Worm (Caenorhabditis elegans) whole organism, late embryonic: Measurements from ENCODE around the gene Y47C4A.1.

Source experiments
- C08G9.2 ChIP-seq: sonication (generic microtip); optimal IDR thresholded peaks from 2 replicates; lab custom pipeline; 2016; ENCODE audit warnings: mild to moderate bottlenecking, missing genetic modification characterization, moderate library complexity, missing compliant biosample characterization
- C38D4.7 ChIP-seq: fragments of 200-800 bp; sonication (Bioruptor generic); optimal IDR thresholded peaks from 2 replicates; lab custom pipeline; 2018; ENCODE audit warnings: mild to moderate bottlenecking, missing genetic modification characterization, moderate library complexity, missing compliant biosample characterization
- F13H6.1 ChIP-seq: sonication (generic microtip); optimal IDR thresholded peaks from 2 replicates; lab custom pipeline; 2016; ENCODE audit warnings: missing genetic modification characterization, missing compliant biosample characterization
- K02D7.2 ChIP-seq: sonication (generic microtip); optimal IDR thresholded peaks from 2 replicates; lab custom pipeline; 2017; ENCODE audit warnings: mild to moderate bottlenecking, missing genetic modification characterization, missing compliant biosample characterization
- K09A11.1 ChIP-seq: sonication (generic microtip); optimal IDR thresholded peaks from 2 replicates; lab custom pipeline; 2017; ENCODE audit warnings: antibody characterized with exemption, mild to moderate bottlenecking, missing genetic modification characterization, missing compliant biosample characterization; ENCODE audit not compliant: insufficient read depth
- ahr-1 ChIP-seq: sonication (generic microtip); optimal IDR thresholded peaks from 2 replicates; lab custom pipeline; 2016; ENCODE audit warnings: missing genetic modification characterization, missing compliant biosample characterization
- ceh-18 ChIP-seq: sonication (generic microtip); optimal IDR thresholded peaks from 2 replicates; lab custom pipeline; 2016; ENCODE audit warnings: missing genetic modification characterization, missing compliant biosample characterization
- ceh-19 ChIP-seq: fragments of 200-800 bp; sonication (Bioruptor generic); optimal IDR thresholded peaks from 2 replicates; lab custom pipeline; 2018; ENCODE audit warnings: mild to moderate bottlenecking, missing genetic modification characterization, missing compliant biosample characterization
- ceh-34 ChIP-seq: sonication (generic microtip); optimal IDR thresholded peaks from 2 replicates; lab custom pipeline; 2016; ENCODE audit warnings: mild to moderate bottlenecking, missing genetic modification characterization, missing compliant biosample characterization
- ceh-45 ChIP-seq: fragments of 200-800 bp; sonication (Bioruptor generic); IDR thresholded peaks from 2 replicates; pipeline ENCODE4 v1.3.6; 2022; ENCODE audit warnings: missing genetic modification reagents, missing genetic modification characterization, missing compliant biosample characterization
- ceh-48 ChIP-seq: sonication (generic microtip); optimal IDR thresholded peaks from 2 replicates; lab custom pipeline; 2016; ENCODE audit warnings: missing genetic modification characterization, inconsistent platforms, missing compliant biosample characterization
- ceh-9 ChIP-seq: sonication (generic microtip); optimal IDR thresholded peaks from 2 replicates; lab custom pipeline; 2016; ENCODE audit warnings: mild to moderate bottlenecking, missing genetic modification characterization, inconsistent platforms, missing compliant biosample characterization
- dmd-4 ChIP-seq: sonication (generic microtip); optimal IDR thresholded peaks from 2 replicates; lab custom pipeline; 2016; ENCODE audit warnings: borderline replicate concordance, missing genetic modification characterization, missing compliant biosample characterization
- elt-2 ChIP-seq: sonication (generic microtip); optimal IDR thresholded peaks from 2 replicates; lab custom pipeline; 2016; ENCODE audit warnings: missing genetic modification reagents, missing genetic modification characterization, missing compliant biosample characterization
- eyg-1 ChIP-seq: sonication (generic microtip); optimal IDR thresholded peaks from 2 replicates; lab custom pipeline; 2016; ENCODE audit warnings: missing genotype, missing genetic modification characterization, missing compliant biosample characterization
- fax-1 ChIP-seq: sonication (generic microtip); optimal IDR thresholded peaks from 2 replicates; lab custom pipeline; 2016; ENCODE audit warnings: missing genotype, missing genetic modification characterization, missing compliant biosample characterization
- hlh-13 ChIP-seq: fragments of 200-800 bp; sonication (Bioruptor generic); optimal IDR thresholded peaks from 2 replicates; lab custom pipeline; 2018; ENCODE audit warnings: mild to moderate bottlenecking, missing genetic modification characterization, missing compliant biosample characterization
- hlh-15 ChIP-seq: sonication (generic microtip); optimal IDR thresholded peaks from 2 replicates; lab custom pipeline; 2016; ENCODE audit warnings: missing genetic modification characterization, missing compliant biosample characterization
- lim-6 ChIP-seq: sonication (generic microtip); optimal IDR thresholded peaks from 2 replicates; lab custom pipeline; 2016; ENCODE audit warnings: missing genetic modification characterization, missing compliant biosample characterization
- lin-11 ChIP-seq: fragments of 200-800 bp; sonication (Bioruptor generic); optimal IDR thresholded peaks from 2 replicates; lab custom pipeline; 2018; ENCODE audit warnings: mild to moderate bottlenecking, missing genetic modification characterization, missing compliant biosample characterization
- madf-2 ChIP-seq: sonication (generic microtip); optimal IDR thresholded peaks from 2 replicates; lab custom pipeline; 2017; ENCODE audit warnings: missing genetic modification characterization, missing compliant biosample characterization
- mec-3 ChIP-seq: sonication (generic microtip); optimal IDR thresholded peaks from 2 replicates; lab custom pipeline; 2016; ENCODE audit warnings: borderline replicate concordance, missing genetic modification characterization, missing compliant biosample characterization
- nhr-232 ChIP-seq: sonication (generic microtip); optimal IDR thresholded peaks from 2 replicates; lab custom pipeline; 2016; ENCODE audit warnings: missing genetic modification characterization, missing compliant biosample characterization
- npax-4 ChIP-seq: sonication (generic microtip); optimal IDR thresholded peaks from 2 replicates; lab custom pipeline; 2016; ENCODE audit warnings: missing genetic modification characterization, missing compliant biosample characterization
- odd-2 ChIP-seq: sonication (generic microtip); optimal IDR thresholded peaks from 2 replicates; lab custom pipeline; 2017; ENCODE audit warnings: antibody characterized with exemption, mild to moderate bottlenecking, missing genetic modification characterization, missing compliant biosample characterization
- pag-3 ChIP-seq: sonication (generic microtip); optimal IDR thresholded peaks from 2 replicates; lab custom pipeline; 2016; ENCODE audit warnings: missing compliant biosample characterization, missing genetic modification characterization, borderline replicate concordance
- pat-9 ChIP-seq: fragments of 200-800 bp; sonication (Bioruptor generic); optimal IDR thresholded peaks from 2 replicates; lab custom pipeline; 2018; ENCODE audit warnings: mild to moderate bottlenecking, missing genetic modification characterization, moderate library complexity, missing compliant biosample characterization
- pha-4 ChIP-seq: fragments of 150-350 bp; optimal IDR thresholded peaks from 2 replicates; lab custom pipeline; 2018; ENCODE audit warnings: missing biosample characterization, missing genetic modification reagents, missing genetic modification characterization
- pqm-1 ChIP-seq: sonication (generic microtip); optimal IDR thresholded peaks from 2 replicates; lab custom pipeline; 2016; ENCODE audit warnings: missing genetic modification characterization, missing compliant biosample characterization
- ref-2 ChIP-seq: sonication (generic microtip); optimal IDR thresholded peaks from 2 replicates; lab custom pipeline; 2016; ENCODE audit warnings: missing genetic modification characterization, missing compliant biosample characterization
- syd-9 ChIP-seq: sonication (generic microtip); optimal IDR thresholded peaks from 2 replicates; lab custom pipeline; 2016; ENCODE audit warnings: mild to moderate bottlenecking, missing genetic modification characterization, moderate library complexity, missing compliant biosample characterization
- tbx-2 ChIP-seq: sonication (generic microtip); optimal IDR thresholded peaks from 2 replicates; lab custom pipeline; 2016; ENCODE audit warnings: missing genetic modification characterization, missing compliant biosample characterization
- ttx-3 ChIP-seq: sonication (generic microtip); optimal IDR thresholded peaks from 2 replicates; lab custom pipeline; 2016; ENCODE audit warnings: missing genetic modification reagents, missing genetic modification characterization, missing compliant biosample characterization
- unc-3 ChIP-seq, 2 experiments: fragments of 200-800 bp in 1 of 2; sonication (Bioruptor generic) in 1 of 2; sonication (generic microtip) in 1 of 2; conservative IDR thresholded peaks in 1 of 2; optimal IDR thresholded peaks in 1 of 2; 2 replicates each; pipeline versions ENCODE4 v1.3.6 to Lab custom; 2016 to 2022; ENCODE audit warnings: missing compliant biosample characterization in 2 of 2, missing genetic modification characterization in 2 of 2, missing genetic modification reagents in 1 of 2
- unc-42 ChIP-seq: sonication (generic microtip); optimal IDR thresholded peaks from 2 replicates; lab custom pipeline; 2016; ENCODE audit warnings: missing genotype, missing genetic modification characterization, missing compliant biosample characterization
- unc-55 ChIP-seq: sonication (generic microtip); optimal IDR thresholded peaks from 2 replicates; lab custom pipeline; 2017; ENCODE audit warnings: missing biosample characterization, missing genetic modification reagents, missing genetic modification characterization
- ztf-16 ChIP-seq: sonication (generic microtip); optimal IDR thresholded peaks from 2 replicates; lab custom pipeline; 2017; ENCODE audit warnings: missing genetic modification characterization, missing compliant biosample characterization

Y47C4A.1 gene

DNA sequence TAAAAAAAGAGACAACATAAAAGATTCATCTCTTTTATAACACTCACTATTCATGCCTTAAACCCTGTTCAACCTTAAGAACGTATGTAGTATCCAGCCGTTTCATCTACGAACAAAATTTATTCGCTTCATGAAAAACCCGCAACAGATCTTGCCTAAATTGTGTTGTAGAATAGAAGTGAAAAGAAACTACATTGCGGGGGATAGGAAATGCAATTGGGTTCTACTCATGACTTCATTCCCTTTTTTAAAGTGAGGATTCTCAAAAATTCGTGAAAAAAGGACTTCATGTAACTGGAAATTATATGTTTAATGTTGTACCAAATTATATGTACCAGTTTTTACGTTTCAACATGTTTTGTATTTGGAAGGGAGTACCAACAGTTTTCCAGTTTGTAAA is 23.1 kb upstream of the Y47C4A.1 start:
- TF ChIP-seq unc-42 (tag; lab: Kevin White, UChicago), result peak; percentile 63
- TF ChIP-seq dmd-4, result no peak

ce11 chrX:305057-305456 is 19.0 kb upstream of the Y47C4A.1 start:
- TF ChIP-seq pag-3 (tag; lab: Kevin White, UChicago), result no peak
- peak; percentile 86 for TF ChIP-seq unc-42 (tag; lab: Kevin White, UChicago)

DNA sequence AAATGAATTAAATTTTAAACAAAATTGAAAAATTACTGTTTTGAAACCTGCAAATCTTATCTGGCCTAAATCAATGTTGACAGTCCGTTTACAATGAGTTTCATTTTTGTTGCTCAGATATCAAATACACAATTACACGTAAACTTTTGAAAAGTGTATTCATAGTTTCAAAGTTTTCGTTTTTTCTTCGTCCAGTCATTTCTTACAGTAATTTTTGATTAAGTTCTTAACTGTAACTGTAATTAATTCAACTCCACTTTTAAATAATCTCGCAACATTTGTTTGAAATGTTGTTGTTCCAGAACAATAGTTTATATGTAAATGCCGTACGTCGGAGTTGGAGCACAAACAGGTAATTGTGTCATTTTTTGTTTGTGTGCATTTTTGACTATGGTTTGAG is 15.5 kb upstream of the Y47C4A.1 start, which contains the start of gene gcp-2.1:
TSS of gene gcp-2.1 (plus strand) at position 301 of the 400 bp plus-strand sequence.
- TF ChIP-seq ceh-9 (no peak), ceh-45 (no peak), tbx-2 (no peak), pat-9 (tag; lab: Kevin White, UChicago) (no peak), npax-4 (tag; lab: Kevin White, UChicago) (no peak), dmd-4 (no peak), F13H6.1 (tag; lab: Kevin White, UChicago) (no peak), lin-11 (tag; lab: Kevin White, UChicago) (no peak), ttx-3 (tag; lab: Kevin White, UChicago) (no peak), K09A11.1 (tag; lab: Kevin White, UChicago) (no peak), fax-1 (tag; lab: Kevin White, UChicago) (no peak), mec-3 (no peak), ahr-1 (tag; lab: Kevin White, UChicago) (no peak), madf-2 (tag; lab: Kevin White, UChicago) (no peak), K02D7.2 (tag; lab: Kevin White, UChicago) (no peak), syd-9 (tag; lab: Kevin White, UChicago) (no peak), unc-42 (tag; lab: Kevin White, UChicago) (no peak), eyg-1 (no peak), unc-55 (no peak)

DNA sequence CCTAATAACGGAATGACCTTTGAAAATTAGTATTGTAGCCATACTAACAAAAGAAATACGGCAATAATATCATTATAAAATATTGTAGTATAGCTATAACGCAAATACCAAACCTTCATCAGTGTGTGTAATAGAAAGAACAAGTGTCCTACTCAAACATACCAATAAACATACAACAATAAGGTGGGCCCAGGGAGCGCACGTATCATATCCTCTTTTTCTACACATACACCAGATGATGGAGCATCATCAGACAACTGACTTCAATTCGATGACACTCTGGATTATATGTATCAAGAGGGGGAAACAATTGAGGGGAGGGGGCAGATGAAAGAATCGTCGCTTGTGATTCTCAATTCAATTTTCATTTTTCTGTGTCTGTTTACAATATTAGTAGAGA is 14.2 kb upstream of the Y47C4A.1 start:
- TF ChIP-seq odd-2, result no peak

DNA sequence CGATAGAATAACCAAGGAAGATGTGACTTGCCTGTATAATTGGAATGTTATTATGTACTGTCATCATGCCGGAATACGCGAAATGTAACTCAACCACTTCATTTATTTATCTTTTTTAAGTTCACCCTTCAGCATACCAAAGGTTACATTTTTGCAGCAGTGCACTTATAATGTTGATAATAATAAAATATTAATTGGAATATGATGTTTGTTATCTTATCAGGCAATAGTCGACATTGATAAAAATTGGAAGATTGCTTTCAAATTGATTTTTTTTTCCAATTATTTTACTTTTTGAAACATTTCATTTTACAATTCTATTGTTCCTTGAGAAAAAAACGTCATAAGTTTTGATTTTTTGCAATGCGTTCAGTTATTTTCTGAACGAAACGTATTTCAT is 13.1 kb upstream of the Y47C4A.1 start:
- TF ChIP-seq elt-2 (tag; lab: Kevin White, UChicago) (peak; percentile 91), hlh-13 (no peak), C08G9.2 (tag; lab: Kevin White, UChicago) (no peak)

DNA sequence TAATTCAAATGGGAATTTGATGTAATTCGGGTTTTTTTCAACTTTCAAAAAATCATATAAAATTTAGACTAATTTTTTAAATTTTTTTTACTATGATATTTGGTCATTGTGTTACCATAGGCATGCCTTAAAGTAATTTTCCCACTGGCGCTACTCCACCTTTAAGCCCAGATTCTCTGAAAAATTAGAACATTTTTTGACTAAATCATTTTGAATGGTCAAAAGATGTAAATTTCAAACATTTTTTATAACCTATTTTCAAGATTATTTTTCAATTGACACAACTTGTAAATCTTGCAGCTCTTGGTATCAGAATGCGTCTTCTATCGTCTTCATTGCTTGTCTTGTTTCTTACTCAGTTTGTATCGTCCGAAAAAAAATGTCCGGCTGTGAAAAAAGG is 10.9 kb upstream of the Y47C4A.1 start, which contains the start of gene R57.2:
TSS of gene R57.2 (plus strand) at position 301 of the 400 bp plus-strand sequence.
- TF ChIP-seq pqm-1 (tag; lab: Kevin White, UChicago) (no peak), hlh-15 (tag; lab: Kevin White, UChicago) (no peak), ceh-48 (tag; lab: Kevin White, UChicago) (no peak), ref-2 (tag; lab: Kevin White, UChicago) (no peak), ceh-34 (tag; lab: Kevin White, UChicago) (no peak), ceh-19 (GFP tag; lab: Kevin White, UChicago) (no peak), ztf-16 (tag; lab: Kevin White, UChicago) (no peak), pat-9 (tag; lab: Kevin White, UChicago) (no peak), odd-2 (no peak), K02D7.2 (tag; lab: Kevin White, UChicago) (no peak), ceh-18 (tag; lab: Kevin White, UChicago) (no peak), C08G9.2 (tag; lab: Kevin White, UChicago) (no peak), pag-3 (tag; lab: Kevin White, UChicago) (no peak), unc-3 (GFP tag; conservative IDR thresholded peaks at IDR 0.05; lab: Robert Waterston, UW) (no peak), unc-3 (tag; optimal IDR thresholded peaks at IDR 0.05; lab: Kevin White, UChicago) (no peak), pha-4 (tag; lab: Kevin White, UChicago) (no peak), lim-6 (no peak), ahr-1 (tag; lab: Kevin White, UChicago) (no peak), nhr-232 (tag; lab: Kevin White, UChicago) (no peak), C38D4.7 (no peak)
